Worm (Caenorhabditis elegans) whole organism, mixed stage, embryonic: ENCODE data around the gene F35A5.5.

Source experiments
- M03D4.4 ChIP-seq: sonication (generic microtip); optimal IDR thresholded peaks from 2 replicates; lab custom pipeline; 2017; ENCODE audit warnings: mild to moderate bottlenecking, missing genetic modification characterization, missing compliant biosample characterization
- bed-3 ChIP-seq: fragments of 200-800 bp; sonication (Bioruptor generic); optimal IDR thresholded peaks from 3 replicates; lab custom pipeline; 2018; ENCODE audit warnings: mild to moderate bottlenecking, missing genetic modification characterization, moderate library complexity, missing compliant biosample characterization
- blmp-1 ChIP-seq: fragments of 150-350 bp; optimal IDR thresholded peaks from 2 replicates; lab custom pipeline; 2014; ENCODE audit warnings: missing biosample characterization, missing genetic modification characterization
- ceh-39 ChIP-seq: fragments of 150-350 bp; optimal IDR thresholded peaks from 2 replicates; lab custom pipeline; 2014; ENCODE audit warnings: missing biosample characterization, missing genetic modification characterization
- ceh-83 ChIP-seq: fragments of 200-800 bp; sonication (Bioruptor generic); optimal IDR thresholded peaks from 2 replicates; lab custom pipeline; 2018; ENCODE audit warnings: mild to moderate bottlenecking, missing genetic modification characterization, missing compliant biosample characterization
- cnd-1 ChIP-seq: fragments of 200-800 bp; sonication (Bioruptor generic); optimal IDR thresholded peaks from 2 replicates; lab custom pipeline; 2018; ENCODE audit warnings: mild to moderate bottlenecking, missing genetic modification characterization, missing compliant biosample characterization
- drap-1 ChIP-seq: fragments of 200-800 bp; sonication (Bioruptor generic); optimal IDR thresholded peaks from 3 replicates; lab custom pipeline; 2018; ENCODE audit warnings: mild to moderate bottlenecking, missing genetic modification characterization, missing compliant biosample characterization
- elt-1 ChIP-seq: sonication (generic microtip); optimal IDR thresholded peaks from 2 replicates; lab custom pipeline; 2017; ENCODE audit warnings: missing genetic modification characterization, mild to moderate bottlenecking, missing compliant biosample characterization, antibody characterized with exemption, moderate library complexity, borderline replicate concordance; ENCODE audit not compliant: insufficient read depth
- elt-3 ChIP-seq: fragments of 150-350 bp; optimal IDR thresholded peaks from 2 replicates; lab custom pipeline; 2014; ENCODE audit warnings: missing biosample characterization, missing genetic modification characterization
- flh-1 ChIP-seq: fragments of 200-800 bp; sonication (Bioruptor generic); optimal IDR thresholded peaks from 2 replicates; lab custom pipeline; 2018; ENCODE audit warnings: mild to moderate bottlenecking, missing genetic modification characterization, moderate library complexity, missing compliant biosample characterization
- ham-2 ChIP-seq: fragments of 200-800 bp; sonication (Bioruptor generic); optimal IDR thresholded peaks from 2 replicates; lab custom pipeline; 2018; ENCODE audit warnings: mild to moderate bottlenecking, missing genetic modification characterization, missing compliant biosample characterization
- hlh-1 ChIP-seq: fragments of 150-350 bp; optimal IDR thresholded peaks from 2 replicates; lab custom pipeline; 2014; ENCODE audit warnings: missing biosample characterization, missing genetic modification reagents, missing genetic modification characterization
- lin-13 ChIP-seq: fragments of 150-350 bp; optimal IDR thresholded peaks from 2 replicates; lab custom pipeline; 2014; ENCODE audit warnings: missing biosample characterization, missing genetic modification characterization
- lsy-2 ChIP-seq: fragments of 150-350 bp; optimal IDR thresholded peaks from 2 replicates; lab custom pipeline; 2014; ENCODE audit warnings: missing biosample characterization, missing genetic modification characterization
- mab-5 ChIP-seq: fragments of 150-350 bp; optimal IDR thresholded peaks from 2 replicates; lab custom pipeline; 2014; ENCODE audit warnings: missing biosample characterization, missing genetic modification characterization
- mep-1 ChIP-seq: fragments of 150-350 bp; optimal IDR thresholded peaks from 2 replicates; lab custom pipeline; 2017; ENCODE audit warnings: missing biosample characterization, missing genetic modification reagents, missing genetic modification characterization, inconsistent platforms
- mls-2 ChIP-seq: sonication (generic microtip); optimal IDR thresholded peaks from 2 replicates; lab custom pipeline; 2016; ENCODE audit warnings: mild to moderate bottlenecking, missing genetic modification characterization, moderate library complexity, missing compliant biosample characterization
- nhr-12 ChIP-seq: fragments of 150-350 bp; optimal IDR thresholded peaks from 2 replicates; lab custom pipeline; 2014; ENCODE audit warnings: missing biosample characterization, missing genetic modification characterization
- nhr-2 ChIP-seq: fragments of 150-350 bp; optimal IDR thresholded peaks from 2 replicates; lab custom pipeline; 2014; ENCODE audit warnings: missing biosample characterization, missing genetic modification characterization
- nhr-237 ChIP-seq: fragments of 150-350 bp; optimal IDR thresholded peaks from 2 replicates; lab custom pipeline; 2014; ENCODE audit warnings: missing biosample characterization, missing genetic modification characterization
- nhr-28 ChIP-seq: fragments of 150-350 bp; optimal IDR thresholded peaks from 2 replicates; lab custom pipeline; 2014; ENCODE audit warnings: missing biosample characterization, missing genetic modification characterization
- nhr-76 ChIP-seq: sonication (generic microtip); optimal IDR thresholded peaks from 2 replicates; lab custom pipeline; 2017; ENCODE audit warnings: missing biosample characterization, missing genetic modification characterization
- pha-4 ChIP-seq: fragments of 150-350 bp; optimal IDR thresholded peaks from 2 replicates; lab custom pipeline; 2018; ENCODE audit warnings: missing biosample characterization, missing genetic modification reagents, missing genetic modification characterization
- sem-2 ChIP-seq: fragments of 200-800 bp; sonication (Bioruptor generic); optimal IDR thresholded peaks from 2 replicates; lab custom pipeline; 2018; ENCODE audit warnings: mild to moderate bottlenecking, missing genetic modification characterization, missing compliant biosample characterization
- sptf-1 ChIP-seq: sonication (generic microtip); optimal IDR thresholded peaks from 2 replicates; lab custom pipeline; 2017; ENCODE audit warnings: mild to moderate bottlenecking, missing genetic modification characterization, moderate library complexity, missing compliant biosample characterization
- tbx-8 ChIP-seq: fragments of 200-800 bp; sonication (Bioruptor generic); optimal IDR thresholded peaks from 2 replicates; lab custom pipeline; 2018; ENCODE audit warnings: mild to moderate bottlenecking, missing genetic modification characterization, moderate library complexity, missing compliant biosample characterization
- unc-120 ChIP-seq: sonication (generic microtip); optimal IDR thresholded peaks from 2 replicates; lab custom pipeline; 2017; ENCODE audit warnings: missing genetic modification characterization, missing compliant biosample characterization; ENCODE audit not compliant: poor library complexity, severe bottlenecking
- unc-39 ChIP-seq: fragments of 150-350 bp; optimal IDR thresholded peaks from 2 replicates; lab custom pipeline; 2014; ENCODE audit warnings: missing biosample characterization, missing genetic modification characterization
- unc-62 ChIP-seq: fragments of 150-350 bp; optimal IDR thresholded peaks from 2 replicates; lab custom pipeline; 2014; ENCODE audit warnings: missing biosample characterization, missing genetic modification reagents, missing genetic modification characterization
- zip-8 ChIP-seq: fragments of 150-350 bp; optimal IDR thresholded peaks from 2 replicates; lab custom pipeline; 2014; ENCODE audit warnings: missing biosample characterization, missing genetic modification characterization
- ztf-11 ChIP-seq: fragments of 150-350 bp; optimal IDR thresholded peaks from 2 replicates; lab custom pipeline; 2014; ENCODE audit warnings: missing biosample characterization, missing genetic modification characterization

The F35A5.5 gene

ce11 chrX:3802743-3803142 lies 7.2 kb upstream of the F35A5.5 start:
- TF ChIP-seq blmp-1 (tag; lab: Kevin White, UChicago) (no peak), elt-3 (tag; lab: Kevin White, UChicago) (no peak), mep-1 (peak; percentile 26), mls-2 (tag; lab: Kevin White, UChicago) (peak; percentile 28)

ce11 chrX:3798288-3798687 lies 2.7 kb upstream of the F35A5.5 start:
- TF ChIP-seq tbx-8 (no peak), nhr-28 (no peak), cnd-1 (no peak), ztf-11 (tag; lab: Kevin White, UChicago) (no peak), elt-1 (tag; lab: Kevin White, UChicago) (no peak), bed-3 (no peak), nhr-237 (tag; lab: Kevin White, UChicago) (no peak), ham-2 (GFP tag; lab: Kevin White, UChicago) (no peak), sem-2 (GFP tag; lab: Kevin White, UChicago) (no peak), lsy-2 (tag; lab: Kevin White, UChicago) (no peak)

ce11 chrX:3797882-3798281 lies 2.3 kb upstream of the F35A5.5 start, which contains the start of gene abu-10:
Gene abu-10, plus strand, starts transcription at chrX:3798182.
- no peak for TF ChIP-seq nhr-12 (tag; lab: Kevin White, UChicago)
- TF ChIP-seq nhr-2 (tag; lab: Kevin White, UChicago): no peak
- TF ChIP-seq mep-1: no peak
- no peak for TF ChIP-seq zip-8 (tag; lab: Kevin White, UChicago)
- TF ChIP-seq mls-2 (tag; lab: Kevin White, UChicago): no peak
- no peak for TF ChIP-seq hlh-1 (tag; lab: Kevin White, UChicago)

ce11 chrX:3794161-3794560 lies 1.4 kb downstream of the F35A5.5 start:
- TF ChIP-seq zip-8 (tag; lab: Kevin White, UChicago) (no peak), unc-62 (GFP tag; lab: Kevin White, UChicago) (no peak), ham-2 (GFP tag; lab: Kevin White, UChicago) (no peak), drap-1 (GFP tag; lab: Kevin White, UChicago) (no peak), flh-1 (GFP tag; lab: Kevin White, UChicago) (no peak), nhr-28 (no peak), blmp-1 (tag; lab: Kevin White, UChicago) (no peak), nhr-237 (tag; lab: Kevin White, UChicago) (no peak), ceh-39 (no peak), elt-1 (tag; lab: Kevin White, UChicago) (no peak), ceh-83 (no peak), sptf-1 (tag; lab: Kevin White, UChicago) (no peak), tbx-8 (no peak), nhr-76 (tag; lab: Kevin White, UChicago) (no peak), mab-5 (tag; lab: Kevin White, UChicago) (no peak), nhr-12 (tag; lab: Kevin White, UChicago) (no peak), bed-3 (no peak)
- TF ChIP-seq, all 35 proteins: peak for 0

- no peak for TF ChIP-seq drap-1 (GFP tag; lab: Kevin White, UChicago)
- TF ChIP-seq blmp-1 (tag; lab: Kevin White, UChicago): no peak
- no peak for TF ChIP-seq unc-120
- TF ChIP-seq lin-13 (tag; lab: Kevin White, UChicago): no peak
- no peak for TF ChIP-seq sem-2 (GFP tag; lab: Kevin White, UChicago)
- TF ChIP-seq bed-3: no peak
These were observed 2.2 kb downstream of the F35A5.5 start for ce11 chrX:3793389-3793788.

ce11 chrX:3792715-3793114 lies 2.8 kb downstream of the F35A5.5 start, which contains the start of gene idpp-5:
Gene idpp-5, minus strand, starts transcription at chrX:3792815.
- TF ChIP-seq nhr-12 (tag; lab: Kevin White, UChicago) (no peak), pha-4 (tag; lab: Kevin White, UChicago) (no peak), unc-120 (no peak), mab-5 (tag; lab: Kevin White, UChicago) (no peak), blmp-1 (tag; lab: Kevin White, UChicago) (no peak), sem-2 (GFP tag; lab: Kevin White, UChicago) (no peak), unc-62 (GFP tag; lab: Kevin White, UChicago) (no peak), unc-39 (tag; lab: Kevin White, UChicago) (no peak), M03D4.4 (tag; lab: Kevin White, UChicago) (no peak), zip-8 (tag; lab: Kevin White, UChicago) (no peak)
- TF ChIP-seq, all 35 proteins: peak for 0
